Fruit fly (Drosophila melanogaster) whole organism, embryonic: ENCODE results near the gene S-Lap4.

Experiments
- ATbp ChIP-seq: fragments of 200-800 bp; sonication (Bioruptor generic); optimal IDR thresholded peaks from 2 replicates; lab custom pipeline; 2017; ENCODE audit warnings: missing biosample characterization, mild to moderate bottlenecking, missing genetic modification characterization, missing genetic modification reagents
- Antp ChIP-seq: fragments of 200-800 bp; sonication (Bioruptor generic); optimal IDR thresholded peaks from 3 replicates; lab custom pipeline; 2016; ENCODE audit warnings: missing biosample characterization, missing genetic modification characterization
- BtbVII ChIP-seq: fragments of 200-800 bp; sonication (Bioruptor generic); optimal IDR thresholded peaks from 3 replicates; lab custom pipeline; 2017; ENCODE audit warnings: missing biosample characterization, mild to moderate bottlenecking, missing genetic modification characterization
- Bteb2 ChIP-seq: fragments of 200-800 bp; sonication (Bioruptor generic); optimal IDR thresholded peaks from 2 replicates; lab custom pipeline; 2016; ENCODE audit warnings: missing biosample characterization, missing genetic modification characterization
- CG11696 ChIP-seq: fragments of 200-800 bp; sonication (Bioruptor generic); IDR thresholded peaks from 2 replicates; pipeline ENCODE4 v1.3.6; 2022; ENCODE audit warnings: missing biosample characterization, missing genetic modification characterization
- CG12219 ChIP-seq: fragments of 200-800 bp; sonication (Bioruptor generic); optimal IDR thresholded peaks from 3 replicates; lab custom pipeline; 2018; ENCODE audit warnings: missing biosample characterization, mild to moderate bottlenecking, missing genetic modification characterization
- CG13775 ChIP-seq: fragments of 200-800 bp; sonication (Bioruptor generic); optimal IDR thresholded peaks from 3 replicates; lab custom pipeline; 2017; ENCODE audit warnings: missing biosample characterization, mild to moderate bottlenecking, missing genetic modification characterization
- CG13894 ChIP-seq: fragments of 200-800 bp; sonication (Bioruptor generic); optimal IDR thresholded peaks from 3 replicates; lab custom pipeline; 2018; ENCODE audit warnings: missing biosample characterization, mild to moderate bottlenecking, missing genetic modification characterization, moderate library complexity
- CG14860 ChIP-seq: fragments of 200-800 bp; sonication (Bioruptor generic); IDR thresholded peaks from 3 replicates; pipeline ENCODE4 v1.3.6; 2022; ENCODE audit warnings: missing biosample characterization, missing genetic modification characterization; ENCODE audit not compliant: partially characterized antibody
- CG1603 ChIP-seq: fragments of 200-800 bp; sonication (Bioruptor generic); optimal IDR thresholded peaks from 2 replicates; lab custom pipeline; 2019; ENCODE audit warnings: missing biosample characterization, mild to moderate bottlenecking, missing genetic modification characterization, moderate library complexity
- CG17385 ChIP-seq: fragments of 200-800 bp; sonication (Bioruptor generic); optimal IDR thresholded peaks from 3 replicates; lab custom pipeline; 2018; ENCODE audit warnings: missing biosample characterization, mild to moderate bottlenecking, missing genetic modification characterization
- CG18599 ChIP-seq: fragments of 200-800 bp; sonication (Bioruptor generic); optimal IDR thresholded peaks from 3 replicates; lab custom pipeline; 2017; ENCODE audit warnings: missing biosample characterization, missing genetic modification characterization, mild to moderate bottlenecking, moderate library complexity, missing genetic modification reagents
- CG2120 ChIP-seq: fragments of 200-800 bp; sonication (Bioruptor generic); optimal IDR thresholded peaks from 3 replicates; lab custom pipeline; 2016; ENCODE audit warnings: missing biosample characterization, missing genetic modification characterization
- CG2199 ChIP-seq: fragments of 200-800 bp; sonication (Bioruptor generic); IDR thresholded peaks from 3 replicates; pipeline ENCODE4 v1.3.6; 2022; ENCODE audit warnings: missing biosample characterization, missing genetic modification characterization
- CG30431 ChIP-seq: fragments of 200-800 bp; sonication (Bioruptor generic); optimal IDR thresholded peaks from 2 replicates; lab custom pipeline; 2017; ENCODE audit warnings: missing biosample characterization, missing genetic modification characterization
- CG31224 ChIP-seq: fragments of 200-800 bp; sonication (Bioruptor generic); IDR thresholded peaks from 2 replicates; pipeline ENCODE4 v1.3.6; 2022; ENCODE audit warnings: missing biosample characterization, missing genetic modification characterization
- CG3995 ChIP-seq: fragments of 200-800 bp; sonication (Bioruptor generic); optimal IDR thresholded peaks from 3 replicates; lab custom pipeline; 2016; ENCODE audit warnings: missing biosample characterization, missing genetic modification characterization
- CG4404 ChIP-seq: fragments of 200-800 bp; sonication (Bioruptor generic); IDR thresholded peaks from 2 replicates; pipeline ENCODE4 v1.3.6; 2022; ENCODE audit warnings: missing biosample characterization, missing genetic modification characterization
- CG4854 ChIP-seq: fragments of 200-800 bp; sonication (Bioruptor generic); optimal IDR thresholded peaks from 2 replicates; lab custom pipeline; 2016; ENCODE audit warnings: missing biosample characterization, missing genetic modification characterization, inconsistent platforms
- CG6272 ChIP-seq: fragments of 200-800 bp; sonication (Bioruptor generic); IDR thresholded peaks from 2 replicates; pipeline ENCODE4 v1.3.6; 2022; ENCODE audit warnings: missing biosample characterization, missing genetic modification characterization
- CG6791 ChIP-seq: fragments of 200-800 bp; sonication (Bioruptor generic); IDR thresholded peaks from 3 replicates; pipeline ENCODE4 v1.3.6; 2022; ENCODE audit warnings: missing biosample characterization, missing genetic modification characterization; ENCODE audit not compliant: partially characterized antibody
- CG7839 ChIP-seq: fragments of 200-800 bp; sonication (Bioruptor generic); optimal IDR thresholded peaks from 3 replicates; lab custom pipeline; 2018; ENCODE audit warnings: missing biosample characterization, mild to moderate bottlenecking, missing genetic modification characterization, moderate library complexity
- Doc3 ChIP-seq: fragments of 200-800 bp; sonication (Bioruptor generic); IDR thresholded peaks from 3 replicates; pipeline ENCODE4 v1.3.6; 2022; ENCODE audit warnings: missing biosample characterization, missing genetic modification characterization; ENCODE audit not compliant: partially characterized antibody
- E2f2 ChIP-seq: fragments of 200-800 bp; sonication (Bioruptor generic); IDR thresholded peaks from 2 replicates; pipeline ENCODE4 v1.3.6; 2022; ENCODE audit warnings: missing biosample characterization, missing genetic modification characterization
- H2.0 ChIP-seq: fragments of 200-800 bp; sonication (Bioruptor generic); IDR thresholded peaks from 2 replicates; pipeline ENCODE4 v1.3.6; 2022; ENCODE audit warnings: missing biosample characterization, missing genetic modification characterization
- HLH54F ChIP-seq: fragments of 200-800 bp; sonication (Bioruptor generic); optimal IDR thresholded peaks from 3 replicates; lab custom pipeline; 2016; ENCODE audit warnings: missing biosample characterization, missing genetic modification characterization
- Hand ChIP-seq: fragments of 200-800 bp; sonication (Bioruptor generic); optimal IDR thresholded peaks from 2 replicates; lab custom pipeline; 2017; ENCODE audit warnings: mild to moderate bottlenecking, missing biosample characterization, missing genetic modification reagents, missing genetic modification characterization
- HmgZ ChIP-seq: fragments of 200-800 bp; sonication (Bioruptor generic); optimal IDR thresholded peaks from 2 replicates; lab custom pipeline; 2018; ENCODE audit warnings: missing biosample characterization, mild to moderate bottlenecking, missing genetic modification characterization
- Hr39 ChIP-seq: fragments of >200 bp; optimal IDR thresholded peaks from 2 replicates; lab custom pipeline; 2017
- NFAT ChIP-seq: fragments of 200-800 bp; sonication (Bioruptor generic); IDR thresholded peaks from 2 replicates; pipeline ENCODE4 v1.3.6; 2022; ENCODE audit warnings: missing biosample characterization, missing genetic modification characterization
- PHDP ChIP-seq: fragments of 200-800 bp; sonication (Bioruptor generic); optimal IDR thresholded peaks from 3 replicates; lab custom pipeline; 2018; ENCODE audit warnings: missing biosample characterization, mild to moderate bottlenecking, missing genetic modification characterization, moderate library complexity
- Ptx1 ChIP-seq: fragments of 200-800 bp; sonication (Bioruptor generic); IDR thresholded peaks from 2 replicates; pipeline ENCODE4 v1.3.6; 2022; ENCODE audit warnings: missing biosample characterization, missing genetic modification characterization
- Sox102F ChIP-seq: fragments of 200-800 bp; sonication (Bioruptor generic); optimal IDR thresholded peaks from 2 replicates; lab custom pipeline; 2018; ENCODE audit warnings: missing biosample characterization, mild to moderate bottlenecking, missing genetic modification characterization, moderate library complexity
- YL-1 ChIP-seq: fragments of 200-800 bp; sonication (Bioruptor generic); optimal IDR thresholded peaks from 3 replicates; lab custom pipeline; 2017; ENCODE audit warnings: missing biosample characterization, mild to moderate bottlenecking, missing genetic modification characterization
- ac ChIP-seq: fragments of 200-800 bp; sonication (Bioruptor generic); optimal IDR thresholded peaks from 3 replicates; lab custom pipeline; 2017; ENCODE audit warnings: missing biosample characterization, mild to moderate bottlenecking, missing genetic modification characterization
- bcd ChIP-seq: fragments of 200-800 bp; sonication (Bioruptor generic); optimal IDR thresholded peaks from 2 replicates; lab custom pipeline; 2017; ENCODE audit warnings: missing biosample characterization, mild to moderate bottlenecking, missing genetic modification characterization
- dpn ChIP-seq, 2 experiments: fragments of 200-800 bp; sonication (Bioruptor generic); optimal IDR thresholded peaks; 3 replicates each; lab custom pipeline; 2016; ENCODE audit warnings: missing biosample characterization in 2 of 2, missing genetic modification characterization in 2 of 2
- gce ChIP-seq: fragments of 200-800 bp; sonication (Bioruptor generic); IDR thresholded peaks from 3 replicates; pipeline ENCODE4 v1.3.6; 2022; ENCODE audit warnings: missing biosample characterization, missing genetic modification characterization
- gem ChIP-seq: fragments of 200-800 bp; sonication (Bioruptor generic); optimal IDR thresholded peaks from 2 replicates; lab custom pipeline; 2019; ENCODE audit warnings: missing biosample characterization, mild to moderate bottlenecking, missing genetic modification characterization, moderate library complexity
- hth ChIP-seq: fragments of >200 bp; optimal IDR thresholded peaks from 2 replicates; lab custom pipeline; 2017; ENCODE audit warnings: inconsistent platforms
- inv ChIP-seq: fragments of 200-800 bp; sonication (Bioruptor generic); IDR thresholded peaks from 2 replicates; pipeline ENCODE4 v1.3.6; 2022; ENCODE audit warnings: missing biosample characterization, missing genetic modification characterization; ENCODE audit not compliant: partially characterized antibody
- lmd ChIP-seq: fragments of 200-800 bp; sonication (Bioruptor generic); IDR thresholded peaks from 2 replicates; pipeline ENCODE4 v1.3.6; 2022; ENCODE audit warnings: missing biosample characterization, missing genetic modification characterization
- slou ChIP-seq: fragments of 200-800 bp; sonication (Bioruptor generic); optimal IDR thresholded peaks from 3 replicates; lab custom pipeline; 2016; ENCODE audit warnings: missing biosample characterization, missing genetic modification characterization
- sqz ChIP-seq: fragments of 200-800 bp; sonication (Bioruptor generic); optimal IDR thresholded peaks from 3 replicates; lab custom pipeline; 2018; ENCODE audit warnings: missing biosample characterization, mild to moderate bottlenecking, missing genetic modification characterization
- tio ChIP-seq: fragments of 200-800 bp; sonication (Bioruptor generic); optimal IDR thresholded peaks from 2 replicates; lab custom pipeline; 2017; ENCODE audit warnings: missing biosample characterization, missing genetic modification characterization, inconsistent platforms
- trem ChIP-seq: fragments of 200-800 bp; optimal IDR thresholded peaks from 3 replicates; lab custom pipeline; 2019; ENCODE audit warnings: missing biosample characterization, mild to moderate bottlenecking, missing genetic modification characterization, moderate library complexity
- yki ChIP-seq: fragments of >200 bp; optimal IDR thresholded peaks from 3 replicates; lab custom pipeline; 2018
- zen2 ChIP-seq: fragments of 200-800 bp; sonication (Bioruptor generic); IDR thresholded peaks from 3 replicates; pipeline ENCODE4 v1.3.6; 2022; ENCODE audit warnings: missing biosample characterization, missing genetic modification characterization; ENCODE audit not compliant: partially characterized antibody

Gene S-Lap4

dm6 chr3L:10514829-10515228, 24.2 kb downstream of the S-Lap4 start (continued):
- peak; percentile 35; the same call in 1 of the 2 replicates for TF ChIP-seq Ptx1 (GFP tag; lab: Robert Waterston, UW)
- no peak for TF ChIP-seq CG13894 (tag; lab: Kevin White, UChicago)
- no peak for TF ChIP-seq H2.0
- TF ChIP-seq Doc3 (GFP tag; lab: Robert Waterston, UW) = no peak
- TF ChIP-seq CG17385 (GFP tag; lab: Kevin White, UChicago) = peak; percentile 13
- TF ChIP-seq bcd = peak; percentile 46
- TF ChIP-seq CG6791 (GFP tag; lab: Robert Waterston, UW) = no peak
- no peak for TF ChIP-seq CG11696 (GFP tag; lab: Robert Waterston, UW)
- TF ChIP-seq NFAT (GFP tag; lab: Robert Waterston, UW) = no peak
- TF ChIP-seq lmd (GFP tag; lab: Robert Waterston, UW) = peak; percentile 37; the same call in 1 of the 2 replicates

- TF ChIP-seq Hand (no peak), gce (GFP tag; lab: Robert Waterston, UW) (no peak), CG4854 (GFP tag; lab: Kevin White, UChicago) (no peak), PHDP (tag; lab: Kevin White, UChicago) (peak; percentile 48), Ptx1 (GFP tag; lab: Robert Waterston, UW) (no peak), CG18599 (GFP tag; lab: Kevin White, UChicago) (no peak), sqz (GFP tag; lab: Kevin White, UChicago) (peak; percentile 72), CG30431 (GFP tag; lab: Kevin White, UChicago) (no peak), ATbp (GFP tag; lab: Kevin White, UChicago) (no peak), H2.0 (no peak), HLH54F (GFP tag; lab: Kevin White, UChicago) (no peak), hth (lab: Kevin White, UChicago) (no peak), CG4404 (GFP tag; lab: Robert Waterston, UW) (no peak), dpn (GFP tag; optimal IDR thresholded peaks at IDR 0.05; lab: Kevin White, UChicago) (no peak), CG2120 (GFP tag; lab: Kevin White, UChicago) (no peak), Hr39 (lab: Kevin White, UChicago) (no peak), Antp (GFP tag; lab: Kevin White, UChicago) (no peak), CG2199 (GFP tag; lab: Robert Waterston, UW) (peak; percentile 78), ac (no peak), Sox102F (GFP tag; lab: Kevin White, UChicago) (no peak), slou (GFP tag; lab: Kevin White, UChicago) (no peak), E2f2 (GFP tag; lab: Robert Waterston, UW) (peak; percentile 75), CG12219 (GFP tag; lab: Kevin White, UChicago) (peak; percentile 6), gem (tag; lab: Kevin White, UChicago) (no peak), CG13775 (GFP tag; lab: Kevin White, UChicago) (no peak), zen2 (GFP tag; lab: Robert Waterston, UW) (no peak; the same call in 2 of the 3 replicates), CG1603 (peak; percentile 67), YL-1 (peak; percentile 46), CG6272 (GFP tag; lab: Robert Waterston, UW) (no peak), tio (no peak), BtbVII (GFP tag; lab: Kevin White, UChicago) (no peak), trem (tag; lab: Kevin White, UChicago) (peak; percentile 68), CG31224 (GFP tag; lab: Robert Waterston, UW) (peak; percentile 15; the same call in 1 of the 2 replicates), CG7839 (tag; lab: Kevin White, UChicago) (peak; percentile 28), yki (no peak), Bteb2 (GFP tag; lab: Kevin White, UChicago) (no peak), CG3995 (GFP tag; lab: Kevin White, UChicago) (peak; percentile 61), inv (GFP tag; lab: Robert Waterston, UW) (peak; percentile 35), CG14860 (GFP tag; lab: Robert Waterston, UW) (no peak; the same call in 2 of the 3 replicates), HmgZ (tag; lab: Kevin White, UChicago) (peak; percentile 46)
These were observed 25.4 kb downstream of the S-Lap4 start for dm6 chr3L:10515785-10516706.
